Worm (Caenorhabditis elegans) whole organism, early embryonic: ENCODE results near the gene trmt-10A.

Experiments
- B0310.2 ChIP-seq: sonication (generic microtip); optimal IDR thresholded peaks from 2 replicates; lab custom pipeline; 2016; ENCODE audit warnings: mild to moderate bottlenecking, missing genetic modification characterization, missing compliant biosample characterization
- F13C5.2 ChIP-seq: sonication (generic microtip); optimal IDR thresholded peaks from 2 replicates; lab custom pipeline; 2017; ENCODE audit warnings: mild to moderate bottlenecking, missing genetic modification characterization, inconsistent platforms, missing compliant biosample characterization
- aly-1 ChIP-seq: sonication (generic microtip); optimal IDR thresholded peaks from 2 replicates; lab custom pipeline; 2016; ENCODE audit warnings: missing genetic modification characterization, missing compliant biosample characterization
- ama-1 ChIP-seq: fragments of 150-350 bp; optimal IDR thresholded peaks from 2 replicates; lab custom pipeline; 2014
- ceh-13 ChIP-seq: fragments of 200-800 bp; sonication (Bioruptor generic); optimal IDR thresholded peaks from 2 replicates; lab custom pipeline; 2018; ENCODE audit warnings: mild to moderate bottlenecking, missing genetic modification characterization, missing compliant biosample characterization
- ceh-36 ChIP-seq: sonication (generic microtip); optimal IDR thresholded peaks from 2 replicates; lab custom pipeline; 2016; ENCODE audit warnings: missing genetic modification characterization, inconsistent platforms, missing compliant biosample characterization
- ets-7 ChIP-seq: sonication (generic microtip); optimal IDR thresholded peaks from 2 replicates; lab custom pipeline; 2016; ENCODE audit warnings: missing genotype, missing genetic modification characterization, missing compliant biosample characterization
- flt-1 ChIP-seq: fragments of 200-800 bp; sonication (Bioruptor generic); IDR thresholded peaks from 2 replicates; pipeline ENCODE4 v1.3.6; 2022; ENCODE audit warnings: missing genetic modification characterization, missing compliant biosample characterization
- hmbx-1 ChIP-seq: sonication (generic microtip); optimal IDR thresholded peaks from 2 replicates; lab custom pipeline; 2016; ENCODE audit warnings: mild to moderate bottlenecking, missing genetic modification characterization, missing compliant biosample characterization
- hmg-4 ChIP-seq: fragments of 200-800 bp; sonication (Bioruptor generic); optimal IDR thresholded peaks from 2 replicates; lab custom pipeline; 2018; ENCODE audit warnings: mild to moderate bottlenecking, missing genetic modification characterization, missing compliant biosample characterization
- hnd-1 ChIP-seq: sonication (generic microtip); optimal IDR thresholded peaks from 2 replicates; lab custom pipeline; 2016; ENCODE audit warnings: missing genetic modification characterization, missing compliant biosample characterization
- pes-1 ChIP-seq: fragments of 200-800 bp; sonication (Bioruptor generic); IDR thresholded peaks from 2 replicates; pipeline ENCODE4 v1.3.6; 2022; ENCODE audit warnings: missing genetic modification reagents, missing genetic modification characterization, missing compliant biosample characterization
- scrt-1 ChIP-seq: fragments of 200-800 bp; sonication (Bioruptor generic); IDR thresholded peaks from 2 replicates; pipeline ENCODE4 v1.3.6; 2022; ENCODE audit warnings: missing genetic modification characterization, missing compliant biosample characterization
- sea-1 ChIP-seq: fragments of 200-800 bp; sonication (Bioruptor generic); conservative IDR thresholded peaks from 2 replicates; pipeline ENCODE4 v1.3.6; 2022; ENCODE audit warnings: missing genetic modification characterization, missing compliant biosample characterization
- tbx-11 ChIP-seq: fragments of 200-800 bp; sonication (Bioruptor generic); IDR thresholded peaks from 2 replicates; pipeline ENCODE4 v1.3.6; 2022; ENCODE audit warnings: missing genetic modification characterization, missing compliant biosample characterization
- tbx-37 ChIP-seq: fragments of 200-800 bp; sonication (Bioruptor generic); conservative IDR thresholded peaks from 2 replicates; pipeline ENCODE4 v1.3.6; 2022; ENCODE audit warnings: missing genetic modification reagents, missing genetic modification characterization, missing compliant biosample characterization
- tra-4 ChIP-seq: sonication (generic microtip); optimal IDR thresholded peaks from 2 replicates; lab custom pipeline; 2017; ENCODE audit warnings: missing genetic modification characterization, missing compliant biosample characterization

trmt-10A gene

DNA sequence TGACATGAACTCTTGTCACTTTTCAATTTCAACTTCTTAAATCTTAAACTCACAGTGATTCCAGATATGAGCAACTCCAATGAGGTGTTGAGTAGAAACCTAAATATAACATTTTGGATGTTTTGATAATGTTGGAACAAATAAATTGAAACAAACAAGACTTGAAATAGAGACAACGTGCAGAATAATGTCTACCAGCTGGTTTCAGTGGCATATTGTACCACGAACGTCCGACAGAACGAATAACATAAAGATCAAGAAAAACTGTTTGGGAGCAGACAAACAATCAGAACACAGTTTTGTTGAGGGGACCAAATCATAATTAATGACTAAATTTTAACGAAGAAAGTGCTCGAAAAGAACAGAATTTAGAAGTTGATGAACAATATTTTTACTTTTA is 21.3 kb upstream of the trmt-10A start, which contains the start of gene gon-1:
TSS of gene gon-1 (minus strand) at position 101 of the 400 bp plus-strand sequence.
- no peak for TF ChIP-seq tbx-11
- no peak for TF ChIP-seq F13C5.2 (tag; lab: Kevin White, UChicago)
- no peak for TF ChIP-seq hnd-1

DNA sequence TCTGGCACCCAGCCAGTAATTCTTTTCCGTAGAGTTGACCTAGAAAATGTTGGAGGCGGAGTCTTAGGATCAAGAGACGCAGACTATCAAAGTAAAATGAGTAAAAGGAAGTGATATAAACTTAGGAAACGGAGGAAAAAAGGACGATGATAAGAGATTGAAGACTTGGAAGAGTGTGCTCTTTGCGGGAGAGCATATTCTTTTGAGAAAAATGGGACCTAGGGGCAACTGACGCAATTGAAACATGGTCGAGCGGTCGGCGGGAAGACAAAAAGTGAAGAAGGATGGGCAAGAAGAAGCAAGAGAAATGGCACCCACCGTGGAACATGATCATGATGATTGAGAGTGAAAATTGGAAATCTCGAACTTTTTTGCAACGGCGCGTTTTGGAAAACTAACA is 16.0 kb upstream of the trmt-10A start:
- no peak for TF ChIP-seq tra-4 (tag; lab: Kevin White, UChicago)
- no peak for TF ChIP-seq ets-7 (tag; lab: Kevin White, UChicago)
- no peak for TF ChIP-seq F13C5.2 (tag; lab: Kevin White, UChicago)
- no peak for TF ChIP-seq hmg-4 (GFP tag; lab: Kevin White, UChicago)
- TF ChIP-seq ceh-13 = no peak
- no peak for TF ChIP-seq tbx-11

DNA sequence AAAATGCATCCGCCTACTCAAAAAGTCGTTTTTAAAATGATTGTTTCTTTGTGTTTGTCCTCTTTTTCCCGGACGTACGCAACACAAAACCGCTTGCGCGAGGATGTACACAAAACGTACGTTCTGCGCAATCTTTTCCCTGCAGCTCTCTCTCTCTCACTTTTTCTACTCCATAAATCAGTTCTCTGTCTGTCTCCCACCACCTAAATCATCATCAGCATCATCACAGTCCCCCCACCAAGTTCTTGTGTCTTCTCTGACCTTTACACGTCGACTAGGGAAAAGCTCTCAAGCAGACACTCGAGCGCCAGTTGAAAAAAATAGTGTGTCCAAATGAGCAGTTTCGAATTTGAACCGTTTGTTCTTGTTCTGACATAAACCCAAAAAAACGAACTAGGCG is 12.3 kb upstream of the trmt-10A start:
- TF ChIP-seq hnd-1 (no peak), scrt-1 (GFP tag; lab: Robert Waterston, UW) (no peak), tbx-37 (no peak)

DNA sequence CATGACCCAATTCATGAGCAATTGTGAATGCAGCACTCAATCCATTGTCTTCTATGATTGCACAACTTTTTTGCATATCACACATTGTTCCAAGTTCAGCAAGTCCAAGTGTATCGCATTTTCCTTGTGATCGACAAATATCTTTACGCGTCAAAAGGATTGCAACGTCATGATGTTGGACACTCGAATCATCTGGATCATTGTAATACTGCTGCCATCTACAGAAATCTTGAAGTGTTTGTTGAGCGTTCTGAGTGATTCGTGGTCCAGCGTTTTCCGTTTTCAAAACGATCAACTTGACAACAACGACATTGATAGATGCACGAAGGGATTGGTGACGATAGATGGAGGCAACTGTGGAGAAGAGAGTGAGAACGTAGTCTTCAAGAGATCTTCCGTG is 11.2 kb upstream of the trmt-10A start:
- TF ChIP-seq tbx-37 (no peak), F13C5.2 (tag; lab: Kevin White, UChicago) (no peak), ceh-13 (no peak), tra-4 (tag; lab: Kevin White, UChicago) (no peak)

DNA sequence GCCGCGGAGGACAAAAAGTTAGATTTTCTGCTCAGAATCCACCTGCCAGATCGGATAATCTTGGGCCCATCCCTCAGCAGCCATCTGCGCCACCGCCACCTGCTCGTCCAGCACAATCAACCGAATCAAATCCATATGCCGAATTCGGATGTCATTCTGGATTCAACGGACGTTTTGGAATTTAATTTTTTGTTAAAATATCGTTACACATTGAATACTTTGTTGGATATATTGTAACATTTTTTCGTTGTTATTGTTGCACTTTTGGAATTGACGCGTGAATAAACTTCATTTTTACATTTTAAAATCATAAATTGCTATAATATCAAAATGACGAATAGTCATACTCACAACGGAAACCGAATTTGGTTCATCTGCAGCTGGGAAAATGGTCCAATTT is 1.6 kb upstream of the trmt-10A start, which contains the start of gene spe-29:
TSS of gene spe-29 (plus strand) at position 301 of the 400 bp plus-strand sequence.
- no peak for TF ChIP-seq B0310.2 (tag; lab: Kevin White, UChicago)

DNA sequence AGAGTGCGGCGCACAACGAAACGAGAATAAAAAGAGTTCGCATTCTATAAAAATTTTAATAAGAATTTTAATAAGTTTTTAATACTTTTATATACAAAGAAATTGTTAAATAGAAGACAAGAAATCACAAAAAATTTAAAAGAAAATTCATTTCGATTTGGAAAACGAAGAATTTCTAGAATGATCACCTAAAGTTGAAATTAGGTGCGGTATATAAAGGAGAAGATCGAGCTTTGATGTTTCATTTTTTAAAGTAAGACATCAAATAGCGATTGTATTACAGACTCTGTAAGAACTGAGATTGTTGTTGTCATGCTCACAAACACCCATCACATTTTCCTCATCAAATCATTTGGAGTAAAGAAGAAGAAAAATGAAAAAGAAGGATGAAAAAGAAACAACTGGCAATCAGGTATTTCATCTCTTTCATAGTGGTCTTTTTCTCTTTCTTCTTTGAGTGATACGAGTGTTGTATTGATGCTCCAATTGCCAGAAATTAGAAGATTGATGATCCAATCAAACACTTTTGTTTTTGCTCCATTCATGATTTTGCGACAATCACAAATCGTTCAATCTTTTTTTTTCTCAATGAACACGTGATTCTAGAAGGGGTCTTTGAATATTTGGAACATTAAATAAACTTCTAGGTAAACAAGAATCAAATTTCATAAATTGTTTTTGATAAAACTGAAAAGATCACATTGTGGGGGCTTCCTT is 3.7 kb downstream of the trmt-10A start, which contains the start of gene dur-1:
TSS of gene dur-1 (minus strand) at position 51 of the 717 bp plus-strand sequence.
- TF ChIP-seq hnd-1 (no peak), aly-1 (tag; lab: Kevin White, UChicago) (no peak), pes-1 (no peak), scrt-1 (GFP tag; lab: Robert Waterston, UW) (no peak), hmbx-1 (tag; lab: Kevin White, UChicago) (no peak), tbx-11 (no peak)

DNA sequence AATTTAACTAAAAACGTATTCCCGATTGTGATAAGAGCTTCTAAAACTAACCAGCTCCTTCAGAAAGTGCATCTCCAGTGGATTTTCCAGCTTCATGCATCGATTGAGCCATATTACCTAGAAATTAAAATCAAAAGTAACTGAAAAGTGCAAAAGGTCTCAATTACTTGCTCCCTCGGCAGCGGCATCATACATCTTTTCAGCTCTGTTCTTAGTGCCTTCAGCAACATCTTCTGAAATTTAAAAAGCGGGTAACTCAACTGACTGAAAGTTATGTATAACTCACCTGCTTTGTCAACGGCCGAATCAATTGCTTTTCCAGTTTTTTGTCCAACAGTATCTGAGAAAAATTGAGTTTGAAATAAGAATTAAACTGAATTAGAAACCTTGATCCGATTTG is 7.6 kb downstream of the trmt-10A start:
- no peak for TF ChIP-seq tbx-37
- no peak for TF ChIP-seq hmbx-1 (tag; lab: Kevin White, UChicago)
- TF ChIP-seq flt-1 = no peak
- no peak for TF ChIP-seq ets-7 (tag; lab: Kevin White, UChicago)
- no peak for TF ChIP-seq ceh-13
- TF ChIP-seq ama-1 (lab: Kevin White, UChicago) = no peak
- TF ChIP-seq hnd-1 = no peak
- TF ChIP-seq pes-1 = no peak
- TF ChIP-seq aly-1 (tag; lab: Kevin White, UChicago) = no peak
- TF ChIP-seq ceh-36 (tag; lab: Kevin White, UChicago) = no peak
- TF ChIP-seq sea-1 (GFP tag; lab: Robert Waterston, UW) = no peak
- TF ChIP-seq F13C5.2 (tag; lab: Kevin White, UChicago) = no peak
- no peak for TF ChIP-seq scrt-1 (GFP tag; lab: Robert Waterston, UW)
- no peak for TF ChIP-seq hmg-4 (GFP tag; lab: Kevin White, UChicago)
- TF ChIP-seq tbx-11 = no peak
- TF ChIP-seq tra-4 (tag; lab: Kevin White, UChicago) = no peak

DNA sequence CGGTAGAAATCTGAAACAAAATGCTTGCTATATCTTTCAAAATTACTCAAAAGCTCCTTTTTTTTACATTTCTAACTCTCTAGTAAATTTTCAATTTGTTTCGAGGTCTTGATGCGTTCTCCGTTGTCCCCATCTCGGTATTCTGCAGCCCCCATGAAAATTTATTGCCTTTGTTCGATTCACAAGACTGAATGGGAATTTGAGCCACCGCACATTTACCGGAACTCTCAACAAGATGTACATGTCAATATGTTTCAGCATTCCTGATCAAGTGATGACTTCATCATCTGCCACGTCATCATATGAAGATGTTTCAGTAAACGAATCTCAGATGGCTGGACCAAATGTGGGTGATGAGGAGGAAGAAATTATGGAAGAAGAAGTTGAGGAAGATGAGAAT is 11.6 kb downstream of the trmt-10A start:
- no peak for TF ChIP-seq hmbx-1 (tag; lab: Kevin White, UChicago)

DNA sequence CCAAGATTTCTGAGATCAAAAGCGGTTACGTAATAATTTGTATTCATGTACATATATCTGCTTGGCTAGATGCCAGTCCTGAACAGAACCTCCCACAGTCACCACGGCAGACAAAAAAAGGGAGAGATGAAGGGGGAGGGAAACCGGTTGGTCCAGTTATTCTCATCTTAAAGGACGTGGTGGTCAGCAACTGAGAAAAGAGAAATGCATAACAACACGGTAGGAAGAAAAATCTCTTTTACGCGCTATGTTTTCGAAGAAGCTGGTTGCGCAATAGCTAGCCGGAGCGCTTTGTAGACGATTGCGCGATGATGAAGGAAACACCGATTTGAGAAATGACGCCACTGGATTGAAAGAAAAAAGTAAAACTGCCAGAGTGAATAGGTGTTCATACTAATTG is 14.0 kb downstream of the trmt-10A start:
- TF ChIP-seq tbx-37 = no peak
- no peak for TF ChIP-seq ceh-13
- TF ChIP-seq ceh-36 (tag; lab: Kevin White, UChicago) = no peak
- TF ChIP-seq aly-1 (tag; lab: Kevin White, UChicago) = no peak
- no peak for TF ChIP-seq tra-4 (tag; lab: Kevin White, UChicago)
- no peak for TF ChIP-seq ama-1 (lab: Kevin White, UChicago)
- TF ChIP-seq ets-7 (tag; lab: Kevin White, UChicago) = no peak
- no peak for TF ChIP-seq hnd-1
- TF ChIP-seq pes-1 = no peak
- TF ChIP-seq hmbx-1 (tag; lab: Kevin White, UChicago) = no peak
- no peak for TF ChIP-seq F13C5.2 (tag; lab: Kevin White, UChicago)
- no peak for TF ChIP-seq tbx-11
- no peak for TF ChIP-seq sea-1 (GFP tag; lab: Robert Waterston, UW)
- no peak for TF ChIP-seq flt-1
- no peak for TF ChIP-seq hmg-4 (GFP tag; lab: Kevin White, UChicago)
- no peak for TF ChIP-seq B0310.2 (tag; lab: Kevin White, UChicago)
